Worm (Caenorhabditis elegans) whole organism, midembryonic: Measurements from ENCODE around the gene aat-1.
"Not testable (repeated sequence)": the region's sequence is repeated elsewhere in the genome, so short reads cannot be mapped to it uniquely, and the experiment has no call there.

Experiments
- T22C8.4 ChIP-seq: fragments of 200-800 bp; sonication (Bioruptor generic); IDR thresholded peaks from 2 replicates; pipeline ENCODE4 v1.3.6; 2022; ENCODE audit warnings: missing genetic modification characterization, missing compliant biosample characterization
- cog-1 ChIP-seq: sonication (generic microtip); optimal IDR thresholded peaks from 2 replicates; lab custom pipeline; 2016; ENCODE audit warnings: missing genetic modification characterization, missing compliant biosample characterization
- flt-1 ChIP-seq: fragments of 200-800 bp; sonication (Bioruptor generic); IDR thresholded peaks from 2 replicates; pipeline ENCODE4 v1.3.6; 2022; ENCODE audit warnings: missing genetic modification characterization, missing compliant biosample characterization
- klf-2 ChIP-seq: fragments of 200-800 bp; sonication (Bioruptor generic); conservative IDR thresholded peaks from 2 replicates; pipeline ENCODE4 v1.3.6; 2022; ENCODE audit warnings: missing genetic modification reagents, missing genetic modification characterization, missing compliant biosample characterization
- med-1 ChIP-seq: sonication (generic microtip); optimal IDR thresholded peaks from 2 replicates; lab custom pipeline; 2017; ENCODE audit warnings: missing genetic modification characterization, mild to moderate bottlenecking, missing compliant biosample characterization, antibody characterized with exemption, missing genetic modification reagents; ENCODE audit not compliant: insufficient read depth
- ref-1 ChIP-seq: fragments of 200-800 bp; sonication (Bioruptor generic); conservative IDR thresholded peaks from 2 replicates; pipeline ENCODE4 v1.3.6; 2022; ENCODE audit warnings: missing genetic modification reagents, missing genetic modification characterization, missing compliant biosample characterization
- tab-1 ChIP-seq: fragments of 200-800 bp; sonication (Bioruptor generic); IDR thresholded peaks from 2 replicates; pipeline ENCODE4 v1.3.6; 2022; ENCODE audit warnings: missing genetic modification characterization, missing compliant biosample characterization
- ztf-23 ChIP-seq: fragments of 200-800 bp; sonication (Bioruptor generic); IDR thresholded peaks from 2 replicates; pipeline ENCODE4 v1.3.6; 2022; ENCODE audit warnings: missing genetic modification reagents, missing genetic modification characterization, missing compliant biosample characterization
- ztf-29 ChIP-seq: fragments of 200-800 bp; sonication (Bioruptor generic); IDR thresholded peaks from 2 replicates; pipeline ENCODE4 v1.3.6; 2022; ENCODE audit warnings: missing genetic modification reagents, missing genetic modification characterization, missing compliant biosample characterization

The aat-1 gene

ce11 chrIV:9614695-9615094 is 13.2 kb upstream of the aat-1 start, which contains the start of gene elt-1:
elt-1 (plus strand) TSS chrIV:9614995.
- TF ChIP-seq ref-1 (GFP tag; lab: Robert Waterston, UW) (no peak), ztf-29 (GFP tag; lab: Robert Waterston, UW) (no peak), T22C8.4 (GFP tag; lab: Robert Waterston, UW) (no peak), tab-1 (GFP tag; lab: Robert Waterston, UW) (no peak), klf-2 (no peak), cog-1 (tag; lab: Kevin White, UChicago) (no peak), flt-1 (no peak)

ce11 chrIV:9614060-9614459 is 12.6 kb upstream of the aat-1 start:
- no peak for TF ChIP-seq flt-1
- no peak for TF ChIP-seq med-1 (GFP tag; lab: Kevin White, UChicago)
- no peak for TF ChIP-seq tab-1 (GFP tag; lab: Robert Waterston, UW)
- TF ChIP-seq T22C8.4 (GFP tag; lab: Robert Waterston, UW), result no peak
- TF ChIP-seq ref-1 (GFP tag; lab: Robert Waterston, UW), result no peak
- TF ChIP-seq cog-1 (tag; lab: Kevin White, UChicago), result no peak
- TF ChIP-seq ztf-23 (GFP tag; lab: Robert Waterston, UW), result no peak
- no peak for TF ChIP-seq ztf-29 (GFP tag; lab: Robert Waterston, UW)
- TF ChIP-seq klf-2, result no peak

ce11 chrIV:9613072-9613590 is 11.6 kb upstream of the aat-1 start:
- TF ChIP-seq med-1 (GFP tag; lab: Kevin White, UChicago) (no peak), T22C8.4 (GFP tag; lab: Robert Waterston, UW) (no peak), ref-1 (GFP tag; lab: Robert Waterston, UW) (no peak), flt-1 (no peak), ztf-23 (GFP tag; lab: Robert Waterston, UW) (no peak), cog-1 (tag; lab: Kevin White, UChicago) (no peak), tab-1 (GFP tag; lab: Robert Waterston, UW) (no peak), klf-2 (no peak), ztf-29 (GFP tag; lab: Robert Waterston, UW) (no peak)

- TF ChIP-seq ref-1 (GFP tag; lab: Robert Waterston, UW), result no peak
- no peak for TF ChIP-seq klf-2
- TF ChIP-seq T22C8.4 (GFP tag; lab: Robert Waterston, UW), result no peak
- no peak for TF ChIP-seq ztf-29 (GFP tag; lab: Robert Waterston, UW)
- no peak for TF ChIP-seq med-1 (GFP tag; lab: Kevin White, UChicago)
- TF ChIP-seq cog-1 (tag; lab: Kevin White, UChicago), result no peak
- TF ChIP-seq tab-1 (GFP tag; lab: Robert Waterston, UW), result no peak
- no peak for TF ChIP-seq ztf-23 (GFP tag; lab: Robert Waterston, UW)
- no peak for TF ChIP-seq flt-1
Observed at ce11 chrIV:9610923-9611322, 9.4 kb upstream of the aat-1 start.

ce11 chrIV:9609095-9609494 is 7.6 kb upstream of the aat-1 start:
- TF ChIP-seq med-1 (GFP tag; lab: Kevin White, UChicago) (no peak), klf-2 (no peak), tab-1 (GFP tag; lab: Robert Waterston, UW) (no peak), cog-1 (tag; lab: Kevin White, UChicago) (no peak), flt-1 (no peak), ztf-29 (GFP tag; lab: Robert Waterston, UW) (no peak), ref-1 (GFP tag; lab: Robert Waterston, UW) (no peak), ztf-23 (GFP tag; lab: Robert Waterston, UW) (no peak), T22C8.4 (GFP tag; lab: Robert Waterston, UW) (no peak)

- TF ChIP-seq cog-1 (tag; lab: Kevin White, UChicago) (no peak), ref-1 (GFP tag; lab: Robert Waterston, UW) (no peak), flt-1 (no peak), ztf-23 (GFP tag; lab: Robert Waterston, UW) (no peak), T22C8.4 (GFP tag; lab: Robert Waterston, UW) (no peak), ztf-29 (GFP tag; lab: Robert Waterston, UW) (no peak), med-1 (GFP tag; lab: Kevin White, UChicago) (no peak), tab-1 (GFP tag; lab: Robert Waterston, UW) (no peak), klf-2 (no peak)
Observed at ce11 chrIV:9607945-9608344, 6.5 kb upstream of the aat-1 start.

- not testable (repeated sequence) for TF ChIP-seq tab-1 (GFP tag; lab: Robert Waterston, UW); med-1 (GFP tag; lab: Kevin White, UChicago); klf-2
Observed at ce11 chrIV:9595779-9596406, 5.6 kb downstream of the aat-1 start, which contains the start of the genes F27C8.3 and F27C8.2. F27C8.3 (minus strand) TSS chrIV:9595879. F27C8.2 (plus strand) TSS chrIV:9596356.

- TF ChIP-seq ref-1 (GFP tag; lab: Robert Waterston, UW) (no peak), med-1 (GFP tag; lab: Kevin White, UChicago) (no peak), flt-1 (no peak), tab-1 (GFP tag; lab: Robert Waterston, UW) (no peak), T22C8.4 (GFP tag; lab: Robert Waterston, UW) (no peak)
Observed at ce11 chrIV:9593456-9593855, 8.0 kb downstream of the aat-1 start, which contains the start of gene spp-18. spp-18 (plus strand) TSS chrIV:9593712.

ce11 chrIV:9592413-9592812 is 9.1 kb downstream of the aat-1 start, which contains the start of gene pei-1:
pei-1 (minus strand) TSS chrIV:9592513.
- TF ChIP-seq ztf-29 (GFP tag; lab: Robert Waterston, UW), result no peak
- no peak for TF ChIP-seq ref-1 (GFP tag; lab: Robert Waterston, UW)
- no peak for TF ChIP-seq med-1 (GFP tag; lab: Kevin White, UChicago)
- TF ChIP-seq flt-1, result no peak
- TF ChIP-seq tab-1 (GFP tag; lab: Robert Waterston, UW), result no peak
- TF ChIP-seq klf-2, result no peak
- no peak for TF ChIP-seq T22C8.4 (GFP tag; lab: Robert Waterston, UW)
- no peak for TF ChIP-seq ztf-23 (GFP tag; lab: Robert Waterston, UW)
- TF ChIP-seq cog-1 (tag; lab: Kevin White, UChicago), result no peak
